Fruit fly (Drosophila melanogaster) whole organism, prepupa: ENCODE results near the gene CG33493.

Source experiments
- Blimp-1 ChIP-seq: fragments of 200-800 bp; sonication (Bioruptor generic); optimal IDR thresholded peaks from 3 replicates; lab custom pipeline; 2017; ENCODE audit warnings: missing biosample characterization, missing genetic modification characterization, mild to moderate bottlenecking, moderate library complexity, missing genetic modification reagents
- CG11762 ChIP-seq: fragments of 200-800 bp; sonication (Bioruptor generic); optimal IDR thresholded peaks from 3 replicates; lab custom pipeline; 2016; ENCODE audit warnings: missing biosample characterization, missing genetic modification characterization; ENCODE audit not compliant: insufficient read depth
- CG11902 ChIP-seq: fragments of 200-800 bp; sonication (Bioruptor generic); optimal IDR thresholded peaks from 3 replicates; lab custom pipeline; 2016; ENCODE audit warnings: missing biosample characterization, missing genetic modification characterization
- CG15336 ChIP-seq: fragments of 200-800 bp; sonication (Bioruptor generic); IDR thresholded peaks from 2 replicates; pipeline ENCODE4 v1.3.6; 2022; ENCODE audit warnings: missing biosample characterization, missing genetic modification characterization
- CG1621 ChIP-seq: fragments of 200-800 bp; sonication (Bioruptor generic); optimal IDR thresholded peaks from 3 replicates; lab custom pipeline; 2018; ENCODE audit warnings: missing biosample characterization, mild to moderate bottlenecking, missing genetic modification characterization
- CG16779 ChIP-seq: fragments of 200-800 bp; sonication (Bioruptor generic); optimal IDR thresholded peaks from 3 replicates; lab custom pipeline; 2017; ENCODE audit warnings: missing biosample characterization, mild to moderate bottlenecking, missing genetic modification characterization
- CG3032 ChIP-seq: fragments of 200-800 bp; optimal IDR thresholded peaks from 2 replicates; lab custom pipeline; 2019; ENCODE audit warnings: missing biosample characterization, mild to moderate bottlenecking, missing genetic modification characterization, moderate library complexity
- CG32006 ChIP-seq: fragments of 200-800 bp; sonication (Bioruptor generic); optimal IDR thresholded peaks from 3 replicates; lab custom pipeline; 2017; ENCODE audit warnings: missing biosample characterization, mild to moderate bottlenecking, missing genetic modification characterization
- CG34406 ChIP-seq: fragments of 200-800 bp; sonication (Bioruptor generic); optimal IDR thresholded peaks from 3 replicates; lab custom pipeline; 2016; ENCODE audit warnings: missing biosample characterization, missing genetic modification characterization
- CG3919 ChIP-seq: fragments of 200-800 bp; sonication (Bioruptor generic); optimal IDR thresholded peaks from 3 replicates; lab custom pipeline; 2016; ENCODE audit warnings: missing biosample characterization, missing genetic modification characterization
- CG4318 ChIP-seq: fragments of 200-800 bp; sonication (Bioruptor generic); optimal IDR thresholded peaks from 3 replicates; lab custom pipeline; 2017; ENCODE audit warnings: missing biosample characterization, mild to moderate bottlenecking, missing genetic modification characterization
- CG6276 ChIP-seq: fragments of 200-800 bp; sonication (Bioruptor generic); optimal IDR thresholded peaks from 2 replicates; lab custom pipeline; 2017; ENCODE audit warnings: missing biosample characterization, mild to moderate bottlenecking, missing genetic modification characterization
- CG6792 ChIP-seq: fragments of 200-800 bp; sonication (Bioruptor generic); optimal IDR thresholded peaks from 3 replicates; lab custom pipeline; 2016; ENCODE audit warnings: missing biosample characterization, missing genetic modification characterization
- CG6854 ChIP-seq: fragments of 200-800 bp; sonication (Bioruptor generic); optimal IDR thresholded peaks from 2 replicates; lab custom pipeline; 2017; ENCODE audit warnings: missing biosample characterization, mild to moderate bottlenecking, missing genetic modification characterization
- CG7368 ChIP-seq: fragments of 200-800 bp; sonication (Bioruptor generic); optimal IDR thresholded peaks from 3 replicates; lab custom pipeline; 2016; ENCODE audit warnings: missing biosample characterization, missing genetic modification characterization
- CG8119 ChIP-seq: fragments of 200-800 bp; sonication (Bioruptor generic); IDR thresholded peaks from 3 replicates; pipeline ENCODE4 v1.3.6; 2022; ENCODE audit warnings: missing biosample characterization, missing genetic modification characterization
- CG8319 ChIP-seq: fragments of 200-800 bp; sonication (Bioruptor generic); optimal IDR thresholded peaks from 3 replicates; lab custom pipeline; 2016; ENCODE audit warnings: missing biosample characterization, missing genetic modification characterization
- CG8632 ChIP-seq: fragments of 200-800 bp; sonication (Bioruptor generic); optimal IDR thresholded peaks from 3 replicates; lab custom pipeline; 2016; ENCODE audit warnings: missing biosample characterization, missing genetic modification characterization
- Eip75B ChIP-seq: fragments of 200-800 bp; sonication (Bioruptor generic); optimal IDR thresholded peaks from 3 replicates; lab custom pipeline; 2016; ENCODE audit warnings: missing biosample characterization, missing genetic modification characterization
- Eip93F ChIP-seq: fragments of 200-800 bp; sonication (Bioruptor generic); optimal IDR thresholded peaks from 2 replicates; lab custom pipeline; 2016; ENCODE audit warnings: missing biosample characterization, mild to moderate bottlenecking, missing genetic modification characterization
- Ets21C ChIP-seq: fragments of 200-800 bp; sonication (Bioruptor generic); optimal IDR thresholded peaks from 3 replicates; lab custom pipeline; 2016; ENCODE audit warnings: missing biosample characterization, missing genetic modification characterization
- Ets96B ChIP-seq: fragments of 200-800 bp; optimal IDR thresholded peaks from 2 replicates; lab custom pipeline; 2019; ENCODE audit warnings: missing biosample characterization, mild to moderate bottlenecking, missing genetic modification characterization, moderate library complexity
- Gug ChIP-seq: fragments of 200-800 bp; sonication (Bioruptor generic); IDR thresholded peaks from 2 replicates; pipeline ENCODE4 v1.3.6; 2022; ENCODE audit warnings: missing biosample characterization, missing genetic modification characterization
- Hr38 ChIP-seq: sonication (Bioruptor generic); optimal IDR thresholded peaks from 2 replicates; lab custom pipeline; 2016; ENCODE audit warnings: missing biosample characterization, missing genetic modification characterization
- Hr39 ChIP-seq: fragments of 200-800 bp; sonication (Bioruptor generic); optimal IDR thresholded peaks from 2 replicates; lab custom pipeline; 2016; ENCODE audit warnings: missing biosample characterization, missing genetic modification characterization
- Hr4 ChIP-seq: fragments of 200-800 bp; sonication (Bioruptor generic); optimal IDR thresholded peaks from 3 replicates; lab custom pipeline; 2016; ENCODE audit warnings: missing biosample characterization, missing genetic modification characterization
- Lpt ChIP-seq: fragments of 200-800 bp; sonication (Bioruptor generic); optimal IDR thresholded peaks from 3 replicates; lab custom pipeline; 2016; ENCODE audit warnings: missing biosample characterization, missing genetic modification characterization
- Met ChIP-seq: fragments of 200-800 bp; sonication (Bioruptor generic); optimal IDR thresholded peaks from 3 replicates; lab custom pipeline; 2016; ENCODE audit warnings: missing biosample characterization, missing genetic modification characterization
- OdsH ChIP-seq: fragments of 200-800 bp; sonication (Bioruptor generic); optimal IDR thresholded peaks from 3 replicates; lab custom pipeline; 2016; ENCODE audit warnings: missing biosample characterization, missing genetic modification characterization
- Smox ChIP-seq: fragments of 200-800 bp; sonication (Bioruptor generic); optimal IDR thresholded peaks from 3 replicates; lab custom pipeline; 2016; ENCODE audit warnings: missing biosample characterization, missing genetic modification characterization
- Sox102F ChIP-seq: fragments of 200-800 bp; sonication (Bioruptor generic); optimal IDR thresholded peaks from 2 replicates; lab custom pipeline; 2016; ENCODE audit warnings: missing biosample characterization, mild to moderate bottlenecking, missing genetic modification characterization
- Sox14 ChIP-seq: fragments of 200-800 bp; sonication (Bioruptor generic); optimal IDR thresholded peaks from 3 replicates; lab custom pipeline; 2016; ENCODE audit warnings: missing biosample characterization, missing genetic modification characterization
- achi ChIP-seq: fragments of 200-800 bp; sonication (Bioruptor generic); optimal IDR thresholded peaks from 3 replicates; lab custom pipeline; 2016; ENCODE audit warnings: missing biosample characterization, missing genetic modification characterization
- cyc ChIP-seq: fragments of 200-800 bp; sonication (Bioruptor generic); optimal IDR thresholded peaks from 3 replicates; lab custom pipeline; 2016; ENCODE audit warnings: missing biosample characterization, missing genetic modification characterization
- dac ChIP-seq: fragments of 200-800 bp; sonication (Bioruptor generic); optimal IDR thresholded peaks from 2 replicates; lab custom pipeline; 2017; ENCODE audit warnings: missing biosample characterization, mild to moderate bottlenecking, missing genetic modification characterization
- eg ChIP-seq: fragments of 200-800 bp; sonication (Bioruptor generic); IDR thresholded peaks from 3 replicates; pipeline ENCODE4 v1.3.6; 2022; ENCODE audit warnings: missing biosample characterization, missing genetic modification characterization
- esn ChIP-seq: fragments of 200-800 bp; sonication (Bioruptor generic); optimal IDR thresholded peaks from 2 replicates; lab custom pipeline; 2016; ENCODE audit warnings: missing biosample characterization, mild to moderate bottlenecking, missing genetic modification characterization, moderate library complexity
- fd85E ChIP-seq: fragments of 200-800 bp; sonication (Bioruptor generic); optimal IDR thresholded peaks from 3 replicates; lab custom pipeline; 2016; ENCODE audit warnings: missing biosample characterization, missing genetic modification characterization
- fkh ChIP-seq: fragments of 200-800 bp; sonication (Bioruptor generic); optimal IDR thresholded peaks from 3 replicates; lab custom pipeline; 2017; ENCODE audit warnings: missing biosample characterization, mild to moderate bottlenecking, missing genetic modification characterization, moderate library complexity
- lz ChIP-seq: fragments of 200-800 bp; sonication (Bioruptor generic); optimal IDR thresholded peaks from 3 replicates; lab custom pipeline; 2016; ENCODE audit warnings: missing biosample characterization, missing genetic modification characterization
- spab ChIP-seq: fragments of 200-800 bp; sonication (Bioruptor generic); optimal IDR thresholded peaks from 2 replicates; lab custom pipeline; 2017; ENCODE audit warnings: missing biosample characterization, mild to moderate bottlenecking, missing genetic modification characterization, missing genetic modification reagents
- ss ChIP-seq, 2 experiments: fragments of 200-800 bp; sonication (Bioruptor generic); optimal IDR thresholded peaks; 2 replicates in 1 of 2; 3 replicates in 1 of 2; lab custom pipeline; 2017 to 2018; ENCODE audit warnings: mild to moderate bottlenecking in 2 of 2, missing biosample characterization in 2 of 2, missing genetic modification characterization in 2 of 2, moderate library complexity in 1 of 2
- svp ChIP-seq: fragments of 200-800 bp; sonication (Bioruptor generic); peaks from one replicate; lab custom pipeline; 2016; ENCODE audit warnings: missing biosample characterization, missing genetic modification characterization
- topi ChIP-seq: fragments of 200-800 bp; sonication (Bioruptor generic); optimal IDR thresholded peaks from 3 replicates; lab custom pipeline; 2016; ENCODE audit warnings: missing biosample characterization, missing genetic modification characterization
- vri ChIP-seq: fragments of 200-800 bp; sonication (Bioruptor generic); optimal IDR thresholded peaks from 3 replicates; lab custom pipeline; 2016; ENCODE audit warnings: missing biosample characterization, mild to moderate bottlenecking, missing genetic modification characterization

Gene CG33493

dm6 chr3L:10740707-10741106, 47.7 kb upstream of the CG33493 start (continued):
- TF ChIP-seq CG1621 (tag; lab: Kevin White, UChicago) (peak; percentile 25), esn (GFP tag; lab: Kevin White, UChicago) (peak; percentile 59), CG7368 (GFP tag; lab: Kevin White, UChicago) (no peak), vri (GFP tag; lab: Kevin White, UChicago) (peak; percentile 16), Hr39 (GFP tag; lab: Kevin White, UChicago) (peak; percentile 43), CG16779 (tag; lab: Kevin White, UChicago) (peak; percentile 3), CG32006 (GFP tag; lab: Kevin White, UChicago) (peak; percentile 85), ss (GFP tag; optimal IDR thresholded peaks at IDR 0.05; lab: Kevin White, UChicago) (no peak), fkh (GFP tag; lab: Kevin White, UChicago) (no peak), Lpt (no peak), Blimp-1 (GFP tag; lab: Kevin White, UChicago) (peak; percentile 17), Ets96B (tag; lab: Kevin White, UChicago) (peak; percentile 74), CG4318 (GFP tag; lab: Kevin White, UChicago) (peak; percentile 73), Hr4 (GFP tag; lab: Kevin White, UChicago) (peak; percentile 78), CG8119 (GFP tag; lab: Robert Waterston, UW) (peak; percentile 57), spab (GFP tag; lab: Kevin White, UChicago) (peak; percentile 62), CG11902 (GFP tag; lab: Kevin White, UChicago) (peak; percentile 15), Sox14 (peak; percentile 32), Hr38 (no peak)

dm6 chr3L:10739666-10740417, 46.9 kb upstream of the CG33493 start:
- peak; percentile 92 for TF ChIP-seq fkh (GFP tag; lab: Kevin White, UChicago)
- peak; percentile 89 to 92 for TF ChIP-seq ss (GFP tag; optimal IDR thresholded peaks at IDR 0.05; lab: Kevin White, UChicago)
- peak; percentile 93 for TF ChIP-seq Smox (GFP tag; lab: Kevin White, UChicago)
- peak; percentile 84 for TF ChIP-seq vri (GFP tag; lab: Kevin White, UChicago)
- peak; percentile 81 for TF ChIP-seq CG16779 (tag; lab: Kevin White, UChicago)
- peak; percentile 88 for TF ChIP-seq CG6276
- TF ChIP-seq Hr4 (GFP tag; lab: Kevin White, UChicago): peak; percentile 95
- TF ChIP-seq CG8319 (GFP tag; lab: Kevin White, UChicago): peak; percentile 87
- peak; percentile 82 for TF ChIP-seq CG3032 (tag; lab: Kevin White, UChicago)
- TF ChIP-seq cyc (GFP tag; lab: Kevin White, UChicago): peak; percentile 98
- TF ChIP-seq Sox14: peak; percentile 94
- peak; percentile 90 for TF ChIP-seq spab (GFP tag; lab: Kevin White, UChicago)
- peak; percentile 89 for TF ChIP-seq CG8632
- peak; percentile 97 for TF ChIP-seq svp (GFP tag; lab: Kevin White, UChicago)
- TF ChIP-seq CG3919 (GFP tag; lab: Kevin White, UChicago): peak; percentile 98
- peak; percentile 95 for TF ChIP-seq Met
- TF ChIP-seq topi (GFP tag; lab: Kevin White, UChicago): peak; percentile 98
- no peak; the same call in none of the 2 replicates for TF ChIP-seq CG15336 (GFP tag; lab: Robert Waterston, UW)
- peak; percentile 68 for TF ChIP-seq Eip93F (GFP tag; lab: Kevin White, UChicago)
- peak; percentile 68 for TF ChIP-seq CG6854
- TF ChIP-seq Ets21C (GFP tag; lab: Kevin White, UChicago): peak; percentile 91
- TF ChIP-seq Eip75B: peak; percentile 96
- peak; percentile 92 for TF ChIP-seq fd85E (GFP tag; lab: Kevin White, UChicago)
- peak; percentile 97 for TF ChIP-seq CG11762 (GFP tag; lab: Kevin White, UChicago)
- peak; percentile 93 for TF ChIP-seq OdsH (GFP tag; lab: Kevin White, UChicago)
- TF ChIP-seq CG32006 (GFP tag; lab: Kevin White, UChicago): peak; percentile 96
- peak; percentile 96 for TF ChIP-seq lz
- no peak for TF ChIP-seq Hr38
- TF ChIP-seq Sox102F (GFP tag; lab: Kevin White, UChicago): peak; percentile 94
- TF ChIP-seq achi (GFP tag; lab: Kevin White, UChicago): peak; percentile 93
- peak; percentile 93 for TF ChIP-seq Hr39 (GFP tag; lab: Kevin White, UChicago)
- peak; percentile 90 for TF ChIP-seq eg
- peak; percentile 82 for TF ChIP-seq CG1621 (tag; lab: Kevin White, UChicago)
- TF ChIP-seq CG7368 (GFP tag; lab: Kevin White, UChicago): peak; percentile 92
- TF ChIP-seq Gug: peak; percentile 88
- peak; percentile 93 for TF ChIP-seq CG4318 (GFP tag; lab: Kevin White, UChicago)
- TF ChIP-seq Ets96B (tag; lab: Kevin White, UChicago): peak; percentile 93
- TF ChIP-seq dac (GFP tag; lab: Kevin White, UChicago): peak; percentile 78
- peak; percentile 91 for TF ChIP-seq CG34406
- peak; percentile 96 for TF ChIP-seq esn (GFP tag; lab: Kevin White, UChicago)
- TF ChIP-seq Blimp-1 (GFP tag; lab: Kevin White, UChicago): peak; percentile 87
- TF ChIP-seq CG6792 (GFP tag; lab: Kevin White, UChicago): peak; percentile 95
